Worm (Caenorhabditis elegans) whole organism, early embryonic: Measurements from ENCODE around the gene cpg-8.
A peak's percentile ranks its signal among the peaks of the same experiment; 100 is the strongest.

ENCODE experiments used
- B0310.2 ChIP-seq: sonication (generic microtip); optimal IDR thresholded peaks from 2 replicates; lab custom pipeline; 2016; ENCODE audit warnings: mild to moderate bottlenecking, missing genetic modification characterization, missing compliant biosample characterization
- F13C5.2 ChIP-seq: sonication (generic microtip); optimal IDR thresholded peaks from 2 replicates; lab custom pipeline; 2017; ENCODE audit warnings: mild to moderate bottlenecking, missing genetic modification characterization, inconsistent platforms, missing compliant biosample characterization
- aly-1 ChIP-seq: sonication (generic microtip); optimal IDR thresholded peaks from 2 replicates; lab custom pipeline; 2016; ENCODE audit warnings: missing genetic modification characterization, missing compliant biosample characterization
- ama-1 ChIP-seq: fragments of 150-350 bp; optimal IDR thresholded peaks from 2 replicates; lab custom pipeline; 2014
- ceh-13 ChIP-seq: fragments of 200-800 bp; sonication (Bioruptor generic); optimal IDR thresholded peaks from 2 replicates; lab custom pipeline; 2018; ENCODE audit warnings: mild to moderate bottlenecking, missing genetic modification characterization, missing compliant biosample characterization
- ceh-36 ChIP-seq: sonication (generic microtip); optimal IDR thresholded peaks from 2 replicates; lab custom pipeline; 2016; ENCODE audit warnings: missing genetic modification characterization, inconsistent platforms, missing compliant biosample characterization
- ets-7 ChIP-seq: sonication (generic microtip); optimal IDR thresholded peaks from 2 replicates; lab custom pipeline; 2016; ENCODE audit warnings: missing genotype, missing genetic modification characterization, missing compliant biosample characterization
- flt-1 ChIP-seq: fragments of 200-800 bp; sonication (Bioruptor generic); IDR thresholded peaks from 2 replicates; pipeline ENCODE4 v1.3.6; 2022; ENCODE audit warnings: missing genetic modification characterization, missing compliant biosample characterization
- hmbx-1 ChIP-seq: sonication (generic microtip); optimal IDR thresholded peaks from 2 replicates; lab custom pipeline; 2016; ENCODE audit warnings: mild to moderate bottlenecking, missing genetic modification characterization, missing compliant biosample characterization
- hmg-4 ChIP-seq: fragments of 200-800 bp; sonication (Bioruptor generic); optimal IDR thresholded peaks from 2 replicates; lab custom pipeline; 2018; ENCODE audit warnings: mild to moderate bottlenecking, missing genetic modification characterization, missing compliant biosample characterization
- hnd-1 ChIP-seq: sonication (generic microtip); optimal IDR thresholded peaks from 2 replicates; lab custom pipeline; 2016; ENCODE audit warnings: missing genetic modification characterization, missing compliant biosample characterization
- pes-1 ChIP-seq: fragments of 200-800 bp; sonication (Bioruptor generic); IDR thresholded peaks from 2 replicates; pipeline ENCODE4 v1.3.6; 2022; ENCODE audit warnings: missing genetic modification reagents, missing genetic modification characterization, missing compliant biosample characterization
- scrt-1 ChIP-seq: fragments of 200-800 bp; sonication (Bioruptor generic); IDR thresholded peaks from 2 replicates; pipeline ENCODE4 v1.3.6; 2022; ENCODE audit warnings: missing genetic modification characterization, missing compliant biosample characterization
- sea-1 ChIP-seq: fragments of 200-800 bp; sonication (Bioruptor generic); conservative IDR thresholded peaks from 2 replicates; pipeline ENCODE4 v1.3.6; 2022; ENCODE audit warnings: missing genetic modification characterization, missing compliant biosample characterization
- tbx-11 ChIP-seq: fragments of 200-800 bp; sonication (Bioruptor generic); IDR thresholded peaks from 2 replicates; pipeline ENCODE4 v1.3.6; 2022; ENCODE audit warnings: missing genetic modification characterization, missing compliant biosample characterization
- tbx-37 ChIP-seq: fragments of 200-800 bp; sonication (Bioruptor generic); conservative IDR thresholded peaks from 2 replicates; pipeline ENCODE4 v1.3.6; 2022; ENCODE audit warnings: missing genetic modification reagents, missing genetic modification characterization, missing compliant biosample characterization
- tra-4 ChIP-seq: sonication (generic microtip); optimal IDR thresholded peaks from 2 replicates; lab custom pipeline; 2017; ENCODE audit warnings: missing genetic modification characterization, missing compliant biosample characterization

cpg-8 gene

DNA sequence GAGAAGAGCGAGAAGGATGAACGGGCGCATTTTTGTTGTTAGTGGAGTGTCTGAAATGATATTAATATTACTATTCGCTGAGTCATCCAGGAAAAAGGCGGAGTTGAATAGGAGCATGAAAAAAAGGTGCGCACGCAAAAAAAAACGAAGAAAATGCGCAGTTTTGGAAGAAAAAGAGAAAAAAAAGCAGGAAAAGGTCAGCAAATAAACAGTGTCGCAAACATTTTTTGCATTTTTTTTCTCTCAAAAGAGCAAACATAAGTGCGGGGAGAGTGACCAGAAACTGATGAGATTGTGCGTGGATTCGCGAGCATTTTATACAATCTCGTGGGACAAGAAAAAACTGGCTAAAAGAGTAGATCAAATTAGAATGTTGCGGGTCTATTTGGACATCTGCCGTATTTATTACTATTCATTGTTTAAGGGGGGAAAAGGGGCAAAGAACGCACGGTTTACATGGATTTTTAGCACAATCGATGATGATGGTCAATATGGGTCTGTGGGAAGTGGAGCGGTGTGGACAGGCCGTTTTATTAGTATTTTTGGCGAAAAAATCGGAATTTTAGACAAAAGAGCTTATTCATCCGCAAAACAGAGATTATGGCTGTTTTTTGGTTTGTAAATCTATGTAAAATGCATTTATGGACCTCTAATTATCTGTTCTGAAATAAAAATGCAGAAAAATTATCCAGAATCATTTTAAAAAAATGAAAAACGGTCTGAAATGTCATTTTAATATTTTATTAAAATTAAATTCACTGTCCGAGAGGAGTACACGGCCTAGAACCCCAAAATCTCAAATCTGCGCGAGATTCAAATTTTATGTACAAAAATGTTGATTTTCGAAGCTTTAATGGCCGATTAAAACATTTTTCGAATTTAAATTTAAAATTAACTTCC lies at the start of gene cpg-8:
Gene cpg-8, minus strand, starts transcription at position 51 of the 900 bp plus-strand sequence.
- TF ChIP-seq F13C5.2 (tag; lab: Kevin White, UChicago) (no peak), tra-4 (tag; lab: Kevin White, UChicago) (no peak), flt-1 (no peak), tbx-11 (GFP tag; lab: Robert Waterston, UW) (no peak), ets-7 (no peak), scrt-1 (GFP tag; lab: Robert Waterston, UW) (no peak), tbx-37 (no peak), B0310.2 (tag; lab: Kevin White, UChicago) (no peak), ceh-13 (no peak), hmg-4 (GFP tag; lab: Kevin White, UChicago) (no peak), sea-1 (no peak), ama-1 (lab: Kevin White, UChicago) (no peak)

DNA sequence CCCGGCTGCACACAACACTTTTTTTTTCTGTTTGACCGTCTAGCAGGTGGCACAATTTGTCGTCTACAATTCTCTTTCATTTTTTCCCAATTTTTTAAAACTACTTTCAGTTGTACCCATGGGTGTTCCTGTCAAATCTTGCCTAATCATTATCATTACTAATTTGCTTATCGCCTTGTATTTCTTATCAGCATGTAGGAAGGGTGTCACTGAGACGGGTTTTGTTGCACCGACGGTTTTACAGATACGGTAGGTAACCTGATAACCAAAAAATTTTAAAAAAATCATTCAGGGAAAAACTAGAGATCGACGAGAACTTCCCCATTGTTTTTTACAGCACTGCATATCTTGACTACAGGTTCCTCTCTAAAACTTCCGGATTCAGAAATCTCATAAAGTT lies 45.5 kb upstream of the cpg-8 start, which contains the start of gene F39G3.2:
Gene F39G3.2, plus strand, starts transcription at position 105 of the 400 bp plus-strand sequence.
- TF ChIP-seq ets-7 (no peak), ceh-13 (no peak), pes-1 (GFP tag; lab: Robert Waterston, UW) (no peak), ceh-36 (tag; lab: Kevin White, UChicago) (no peak), tbx-11 (GFP tag; lab: Robert Waterston, UW) (no peak), flt-1 (no peak), hmg-4 (GFP tag; lab: Kevin White, UChicago) (no peak)

DNA sequence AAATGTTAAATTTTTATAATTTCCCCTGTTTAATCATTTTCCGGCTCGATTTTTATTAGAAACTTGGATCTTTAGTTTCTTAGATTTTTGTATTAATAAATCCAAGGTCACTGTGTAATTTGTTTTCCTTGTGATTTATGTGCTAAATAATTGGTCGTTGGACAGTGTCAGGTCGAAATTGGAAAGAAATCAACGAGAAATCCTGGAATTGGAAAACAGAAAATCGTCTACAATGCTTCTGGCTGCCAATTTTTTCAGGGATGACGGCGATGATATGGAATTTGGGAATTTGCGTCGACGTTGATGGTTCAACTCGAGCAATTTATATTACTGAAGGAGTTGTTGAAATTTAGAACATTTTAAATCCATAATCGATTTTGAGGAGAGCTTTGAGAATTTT lies 42.4 kb upstream of the cpg-8 start:
- no peak for TF ChIP-seq sea-1
- no peak for TF ChIP-seq aly-1 (tag; lab: Kevin White, UChicago)
- TF ChIP-seq hnd-1 (tag; lab: Kevin White, UChicago), result no peak
- no peak for TF ChIP-seq hmg-4 (GFP tag; lab: Kevin White, UChicago)
- no peak for TF ChIP-seq ceh-36 (tag; lab: Kevin White, UChicago)
- no peak for TF ChIP-seq B0310.2 (tag; lab: Kevin White, UChicago)
- TF ChIP-seq tbx-11 (GFP tag; lab: Robert Waterston, UW), result no peak
- no peak for TF ChIP-seq scrt-1 (GFP tag; lab: Robert Waterston, UW)
- TF ChIP-seq ceh-13, result no peak
- TF ChIP-seq ama-1 (lab: Kevin White, UChicago), result no peak
- TF ChIP-seq ets-7, result no peak
- TF ChIP-seq hmbx-1 (tag; lab: Kevin White, UChicago), result no peak
- no peak for TF ChIP-seq tra-4 (tag; lab: Kevin White, UChicago)
- no peak for TF ChIP-seq F13C5.2 (tag; lab: Kevin White, UChicago)
- TF ChIP-seq flt-1, result no peak
- TF ChIP-seq tbx-37, result no peak
- TF ChIP-seq pes-1 (GFP tag; lab: Robert Waterston, UW), result no peak

DNA sequence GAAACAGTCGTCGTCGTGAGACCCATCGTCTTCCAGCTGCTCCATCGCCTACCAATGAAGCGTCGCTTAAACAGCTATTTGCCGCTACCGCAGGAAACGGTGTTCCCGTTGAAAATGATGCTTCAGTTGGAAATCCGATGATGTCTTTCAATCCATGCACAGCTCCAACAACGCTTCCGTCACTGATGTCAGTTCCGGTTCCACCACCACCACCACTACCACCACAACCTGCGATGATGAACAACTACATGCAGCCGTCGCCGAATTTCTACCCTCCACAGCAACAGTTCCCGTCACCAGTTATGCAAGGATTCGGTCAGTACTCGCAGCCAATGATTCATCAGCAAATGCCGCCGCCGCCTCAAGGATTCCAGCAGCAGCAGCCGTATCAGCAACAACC lies 41.7 kb upstream of the cpg-8 start:
- no peak for TF ChIP-seq scrt-1 (GFP tag; lab: Robert Waterston, UW)
- TF ChIP-seq hnd-1 (tag; lab: Kevin White, UChicago), result no peak
- TF ChIP-seq B0310.2 (tag; lab: Kevin White, UChicago), result no peak
- TF ChIP-seq tbx-37, result no peak
- TF ChIP-seq hmg-4 (GFP tag; lab: Kevin White, UChicago), result no peak
- no peak for TF ChIP-seq tra-4 (tag; lab: Kevin White, UChicago)
- TF ChIP-seq hmbx-1 (tag; lab: Kevin White, UChicago), result no peak
- no peak for TF ChIP-seq sea-1
- no peak for TF ChIP-seq ceh-13
- no peak for TF ChIP-seq flt-1

- TF ChIP-seq B0310.2 (tag; lab: Kevin White, UChicago) (peak; percentile 65), pes-1 (GFP tag; lab: Robert Waterston, UW) (peak; percentile 90), ama-1 (lab: Kevin White, UChicago) (no peak), sea-1 (peak; percentile 74; the same call in 1 of the 2 replicates), tbx-11 (GFP tag; lab: Robert Waterston, UW) (peak; percentile 87), scrt-1 (GFP tag; lab: Robert Waterston, UW) (peak; percentile 85), aly-1 (tag; lab: Kevin White, UChicago) (peak; percentile 65), hnd-1 (tag; lab: Kevin White, UChicago) (peak; percentile 75), F13C5.2 (tag; lab: Kevin White, UChicago) (peak; percentile 94), hmbx-1 (tag; lab: Kevin White, UChicago) (peak; percentile 63), ets-7 (peak; percentile 61), hmg-4 (GFP tag; lab: Kevin White, UChicago) (peak; percentile 85), flt-1 (peak; percentile 74), ceh-36 (tag; lab: Kevin White, UChicago) (peak; percentile 81), tra-4 (tag; lab: Kevin White, UChicago) (peak; percentile 15), ceh-13 (peak; percentile 83), tbx-37 (peak; percentile 82)
Measured at ce11 chrV:4731154-4731961, 39.1 kb upstream of the cpg-8 start, which contains the start of gene F39G3.3. F39G3.3 (plus strand) TSS chrV:4731911.

- TF ChIP-seq hmbx-1 (tag; lab: Kevin White, UChicago) (no peak), F13C5.2 (tag; lab: Kevin White, UChicago) (no peak), ets-7 (no peak), flt-1 (no peak), hmg-4 (GFP tag; lab: Kevin White, UChicago) (no peak), tra-4 (tag; lab: Kevin White, UChicago) (no peak), ceh-36 (tag; lab: Kevin White, UChicago) (no peak), pes-1 (GFP tag; lab: Robert Waterston, UW) (no peak), tbx-11 (GFP tag; lab: Robert Waterston, UW) (no peak), tbx-37 (no peak), aly-1 (tag; lab: Kevin White, UChicago) (no peak)
Measured at ce11 chrV:4730075-4730474, 37.8 kb upstream of the cpg-8 start, which contains the start of gene tig-2. tig-2 (minus strand) TSS chrV:4730161.
